Worm (Caenorhabditis elegans) whole organism, early embryonic: ENCODE measurements around the gene T07E3.4.

Experiments used
- ceh-36 ChIP-seq: sonication (generic microtip); optimal IDR thresholded peaks from 2 replicates; lab custom pipeline; 2016; ENCODE audit warnings: missing genetic modification characterization, inconsistent platforms, missing compliant biosample characterization
- hnd-1 ChIP-seq: sonication (generic microtip); optimal IDR thresholded peaks from 2 replicates; lab custom pipeline; 2016; ENCODE audit warnings: missing genetic modification characterization, missing compliant biosample characterization
- tra-4 ChIP-seq: sonication (generic microtip); optimal IDR thresholded peaks from 2 replicates; lab custom pipeline; 2017; ENCODE audit warnings: missing genetic modification characterization, missing compliant biosample characterization

DNA sequence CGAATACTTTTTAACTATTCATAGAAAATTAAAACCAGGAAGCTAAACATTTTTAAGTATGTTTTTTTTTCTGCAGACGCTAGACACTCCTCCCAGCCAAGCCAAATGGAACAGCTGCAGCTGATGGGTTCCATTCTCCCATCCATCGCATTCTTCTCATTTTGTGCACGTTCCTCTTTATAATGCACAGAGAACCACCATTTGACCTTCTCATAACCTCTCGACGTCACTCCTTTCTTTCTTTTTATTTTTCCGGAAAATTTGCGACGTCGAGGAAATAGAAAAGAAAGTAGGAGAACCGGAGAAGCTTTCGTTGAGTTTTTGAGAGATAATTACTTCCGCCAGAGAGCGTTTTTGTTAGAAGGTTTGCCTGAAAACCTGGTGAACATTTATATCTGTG is 26.1 kb upstream of the T07E3.4 start:
- no peak for TF ChIP-seq tra-4 (tag; lab: Kevin White, UChicago)
- no peak for TF ChIP-seq ceh-36 (tag; lab: Kevin White, UChicago)
- TF ChIP-seq hnd-1 (tag; lab: Kevin White, UChicago) = no peak
